Fruit fly (Drosophila melanogaster) whole organism, embryonic: Measurements from ENCODE around the gene Tsp96F.

Experiments used
- Atf-2 ChIP-seq: fragments of 200-800 bp; sonication (Bioruptor generic); optimal IDR thresholded peaks from 2 replicates; lab custom pipeline; 2016; ENCODE audit warnings: missing biosample characterization, missing genetic modification characterization
- Awh ChIP-seq: fragments of 200-800 bp; sonication (Bioruptor generic); IDR thresholded peaks from 2 replicates; pipeline ENCODE4, ENCODE4 v1.3.6; 2022; ENCODE audit warnings: missing biosample characterization, missing genetic modification characterization
- B-H2 ChIP-seq: fragments of 200-800 bp; sonication (Bioruptor generic); optimal IDR thresholded peaks from 2 replicates; lab custom pipeline; 2018; ENCODE audit warnings: missing biosample characterization, mild to moderate bottlenecking, missing genetic modification characterization
- BtbVII ChIP-seq: fragments of 200-800 bp; sonication (Bioruptor generic); optimal IDR thresholded peaks from 3 replicates; lab custom pipeline; 2017; ENCODE audit warnings: missing biosample characterization, mild to moderate bottlenecking, missing genetic modification characterization
- CG11504 ChIP-seq: fragments of 200-800 bp; sonication (Bioruptor generic); optimal IDR thresholded peaks from 3 replicates; lab custom pipeline; 2019; ENCODE audit warnings: missing biosample characterization, mild to moderate bottlenecking, missing genetic modification characterization, moderate library complexity
- CG11695 ChIP-seq: fragments of 200-800 bp; sonication (Bioruptor generic); IDR thresholded peaks from 3 replicates; pipeline ENCODE4 v1.3.6; 2022; ENCODE audit warnings: missing biosample characterization, missing genetic modification characterization
- CG13287 ChIP-seq: fragments of 200-800 bp; sonication (Bioruptor generic); IDR thresholded peaks from 2 replicates; pipeline ENCODE4 v1.3.6; 2022; ENCODE audit warnings: missing biosample characterization, missing genetic modification characterization; ENCODE audit not compliant: partially characterized antibody
- CG15269 ChIP-seq: fragments of 200-800 bp; sonication (Bioruptor generic); optimal IDR thresholded peaks from 2 replicates; lab custom pipeline; 2018; ENCODE audit warnings: missing biosample characterization, mild to moderate bottlenecking, missing genetic modification characterization, moderate library complexity
- CG17361 ChIP-seq: fragments of 200-800 bp; sonication (Bioruptor generic); IDR thresholded peaks from 3 replicates; pipeline ENCODE4 v1.3.6; 2022; ENCODE audit warnings: missing biosample characterization, missing genetic modification characterization
- CG3281 ChIP-seq: fragments of 200-800 bp; sonication (Bioruptor generic); optimal IDR thresholded peaks from 3 replicates; lab custom pipeline; 2017; ENCODE audit warnings: missing biosample characterization, mild to moderate bottlenecking, missing genetic modification characterization
- CG3995 ChIP-seq: fragments of 200-800 bp; sonication (Bioruptor generic); optimal IDR thresholded peaks from 3 replicates; lab custom pipeline; 2016; ENCODE audit warnings: missing biosample characterization, missing genetic modification characterization
- CG6765 ChIP-seq: fragments of 200-800 bp; sonication (Bioruptor generic); optimal IDR thresholded peaks from 3 replicates; lab custom pipeline; 2017; ENCODE audit warnings: missing biosample characterization, mild to moderate bottlenecking, missing genetic modification characterization
- CG6854 ChIP-seq: fragments of 200-800 bp; sonication (Bioruptor generic); optimal IDR thresholded peaks from 3 replicates; lab custom pipeline; 2017; ENCODE audit warnings: missing biosample characterization, mild to moderate bottlenecking, missing genetic modification characterization
- CG7839 ChIP-seq: fragments of 200-800 bp; sonication (Bioruptor generic); optimal IDR thresholded peaks from 3 replicates; lab custom pipeline; 2018; ENCODE audit warnings: missing biosample characterization, mild to moderate bottlenecking, missing genetic modification characterization, moderate library complexity
- CG7928 ChIP-seq: fragments of 200-800 bp; sonication (Bioruptor generic); optimal IDR thresholded peaks from 2 replicates; lab custom pipeline; 2017; ENCODE audit warnings: missing biosample characterization, mild to moderate bottlenecking, missing genetic modification characterization
- CG8089 ChIP-seq: fragments of 200-800 bp; sonication (Bioruptor generic); optimal IDR thresholded peaks from 3 replicates; lab custom pipeline; 2016; ENCODE audit warnings: missing biosample characterization, missing genetic modification characterization
- CG9609 ChIP-seq: fragments of 200-800 bp; sonication (Bioruptor generic); optimal IDR thresholded peaks from 3 replicates; lab custom pipeline; 2016; ENCODE audit warnings: missing biosample characterization, missing genetic modification characterization
- Dip2 ChIP-seq: fragments of 200-800 bp; sonication (Bioruptor generic); IDR thresholded peaks from 2 replicates; pipeline ENCODE4 v1.3.6; 2022; ENCODE audit warnings: missing biosample characterization, missing genetic modification characterization
- Drgx ChIP-seq: fragments of 200-800 bp; sonication (Bioruptor generic); IDR thresholded peaks from 2 replicates; pipeline ENCODE4 v1.3.6; 2022; ENCODE audit warnings: missing biosample characterization, missing genetic modification characterization
- Elba2 ChIP-seq: fragments of 200-800 bp; sonication (Bioruptor generic); optimal IDR thresholded peaks from 3 replicates; lab custom pipeline; 2016; ENCODE audit warnings: missing biosample characterization, missing genetic modification characterization
- GATAe ChIP-seq: fragments of 200-800 bp; sonication (Bioruptor generic); conservative IDR thresholded peaks from 2 replicates; pipeline ENCODE4 v1.3.6; 2022; ENCODE audit warnings: missing biosample characterization, missing genetic modification characterization
- Hmr ChIP-seq: fragments of 200-800 bp; sonication (Bioruptor generic); optimal IDR thresholded peaks from 3 replicates; lab custom pipeline; 2017; ENCODE audit warnings: mild to moderate bottlenecking, missing biosample characterization, missing genetic modification reagents, missing genetic modification characterization
- Oli ChIP-seq: fragments of 200-800 bp; sonication (Bioruptor generic); optimal IDR thresholded peaks from 2 replicates; lab custom pipeline; 2018; ENCODE audit warnings: missing biosample characterization, mild to moderate bottlenecking, missing genetic modification characterization, moderate library complexity
- Poxn ChIP-seq: fragments of 200-800 bp; sonication (Bioruptor generic); IDR thresholded peaks from 2 replicates; pipeline ENCODE4 v1.3.6; 2022; ENCODE audit warnings: missing biosample characterization, missing genetic modification characterization
- Ptx1 ChIP-seq: fragments of 200-800 bp; sonication (Bioruptor generic); IDR thresholded peaks from 2 replicates; pipeline ENCODE4 v1.3.6; 2022; ENCODE audit warnings: missing biosample characterization, missing genetic modification characterization
- Rfx ChIP-seq: fragments of 200-800 bp; sonication (Bioruptor generic); IDR thresholded peaks from 2 replicates; pipeline ENCODE4 v1.3.6; 2022; ENCODE audit warnings: missing biosample characterization, missing genetic modification characterization
- Spps ChIP-seq: fragments of 200-800 bp; sonication (Bioruptor generic); optimal IDR thresholded peaks from 2 replicates; lab custom pipeline; 2018; ENCODE audit warnings: missing biosample characterization, mild to moderate bottlenecking, missing genetic modification characterization
- Sry-β ChIP-seq: fragments of 200-800 bp; sonication (Bioruptor generic); optimal IDR thresholded peaks from 2 replicates; lab custom pipeline; 2018; ENCODE audit warnings: missing biosample characterization, mild to moderate bottlenecking, missing genetic modification characterization, moderate library complexity
- Usf ChIP-seq: fragments of 200-800 bp; sonication (Bioruptor generic); optimal IDR thresholded peaks from 2 replicates; lab custom pipeline; 2017; ENCODE audit warnings: missing genotype, missing biosample characterization, missing genetic modification characterization
- abd-A ChIP-seq: fragments of 200-800 bp; sonication (Bioruptor generic); optimal IDR thresholded peaks from 3 replicates; lab custom pipeline; 2019; ENCODE audit warnings: missing biosample characterization, mild to moderate bottlenecking, missing genetic modification characterization, moderate library complexity
- cas ChIP-seq: fragments of 200-800 bp; sonication (Bioruptor generic); IDR thresholded peaks from 2 replicates; pipeline ENCODE4 v1.3.6; 2022; ENCODE audit warnings: missing biosample characterization, missing genetic modification characterization
- dmrt11E ChIP-seq: fragments of 200-800 bp; sonication (Bioruptor generic); optimal IDR thresholded peaks from 3 replicates; lab custom pipeline; 2018; ENCODE audit warnings: missing biosample characterization, mild to moderate bottlenecking, missing genetic modification characterization, moderate library complexity
- dysf ChIP-seq: fragments of 200-800 bp; sonication (Bioruptor generic); IDR thresholded peaks from 3 replicates; pipeline ENCODE4 v1.3.6; 2022; ENCODE audit warnings: missing biosample characterization, missing genetic modification characterization
- emc ChIP-seq: fragments of 200-800 bp; sonication (Bioruptor generic); optimal IDR thresholded peaks from 2 replicates; lab custom pipeline; 2016; ENCODE audit warnings: missing biosample characterization, missing genetic modification characterization
- esg ChIP-seq: fragments of 200-800 bp; sonication (Bioruptor generic); conservative IDR thresholded peaks from 2 replicates; pipeline ENCODE4 v1.3.6; 2022; ENCODE audit warnings: missing biosample characterization, missing genetic modification characterization
- gce ChIP-seq: fragments of 200-800 bp; sonication (Bioruptor generic); IDR thresholded peaks from 3 replicates; pipeline ENCODE4 v1.3.6; 2022; ENCODE audit warnings: missing biosample characterization, missing genetic modification characterization
- kni ChIP-seq: fragments of 200-800 bp; sonication (Bioruptor generic); optimal IDR thresholded peaks from 3 replicates; lab custom pipeline; 2017; ENCODE audit warnings: mild to moderate bottlenecking, missing biosample characterization, missing genetic modification reagents, missing genetic modification characterization
- lilli ChIP-seq: fragments of 200-800 bp; sonication (Bioruptor generic); optimal IDR thresholded peaks from 3 replicates; lab custom pipeline; 2016; ENCODE audit warnings: missing biosample characterization, missing genetic modification characterization
- lov ChIP-seq, 2 experiments: fragments of 200-800 bp in 1 of 2; fragments of >200 bp in 1 of 2; sonication (Bioruptor generic) in 1 of 2; IDR thresholded peaks in 1 of 2; optimal IDR thresholded peaks in 1 of 2; 2 replicates in 1 of 2; 3 replicates in 1 of 2; pipeline versions ENCODE4 v1.3.6 to Lab custom; 2017 to 2022; ENCODE audit warnings: missing biosample characterization in 1 of 2, missing genetic modification characterization in 1 of 2
- onecut ChIP-seq: fragments of 200-800 bp; sonication (Bioruptor generic); IDR thresholded peaks from 2 replicates; pipeline ENCODE4 v1.3.6; 2022; ENCODE audit warnings: missing biosample characterization, missing genetic modification characterization
- pan ChIP-seq, 4 experiments: fragments of >200 bp in 3 of 4; fragments of 200-800 bp in 1 of 4; sonication (Bioruptor generic) in 1 of 4; optimal IDR thresholded peaks in 3 of 4; IDR thresholded peaks in 1 of 4; 2 replicates each; pipeline versions ENCODE4 v1.3.6 to Lab custom; 2017 to 2022; ENCODE audit warnings: missing biosample characterization in 2 of 4, missing genetic modification characterization in 2 of 4, mixed read lengths in 1 of 4
- peb ChIP-seq: fragments of 200-800 bp; sonication (Bioruptor generic); IDR thresholded peaks from 2 replicates; pipeline ENCODE4 v1.3.6; 2022; ENCODE audit warnings: missing biosample characterization, missing genetic modification characterization
- pnt ChIP-seq: fragments of 200-800 bp; sonication (Bioruptor generic); optimal IDR thresholded peaks from 3 replicates; lab custom pipeline; 2016; ENCODE audit warnings: missing biosample characterization, missing genetic modification characterization
- ranshi ChIP-seq: fragments of 200-800 bp; sonication (Bioruptor generic); IDR thresholded peaks from 2 replicates; pipeline ENCODE4 v1.3.6; 2022; ENCODE audit warnings: missing biosample characterization, missing genetic modification characterization
- scrt ChIP-seq: fragments of 200-800 bp; sonication (Bioruptor generic); optimal IDR thresholded peaks from 2 replicates; lab custom pipeline; 2018; ENCODE audit warnings: missing biosample characterization, mild to moderate bottlenecking, missing genetic modification characterization, moderate library complexity
- sob ChIP-seq: fragments of 200-800 bp; sonication (Bioruptor generic); IDR thresholded peaks from 2 replicates; pipeline ENCODE4 v1.3.6; 2022; ENCODE audit warnings: missing biosample characterization, missing genetic modification characterization
- tna ChIP-seq: fragments of 200-800 bp; sonication (Bioruptor generic); IDR thresholded peaks from 2 replicates; pipeline ENCODE4 v1.3.6; 2022; ENCODE audit warnings: missing biosample characterization, missing genetic modification characterization; ENCODE audit not compliant: partially characterized antibody
- ttk ChIP-seq: fragments of 200-800 bp; sonication (Bioruptor generic); IDR thresholded peaks from 2 replicates; pipeline ENCODE4 v2.1.2; 2022; ENCODE audit warnings: missing biosample characterization, missing genetic modification characterization
- tx ChIP-seq: fragments of 200-800 bp; sonication (Bioruptor generic); optimal IDR thresholded peaks from 2 replicates; lab custom pipeline; 2016; ENCODE audit warnings: missing biosample characterization, missing genetic modification characterization
- unc-4 ChIP-seq: fragments of 200-800 bp; sonication (Bioruptor generic); IDR thresholded peaks from 2 replicates; pipeline ENCODE4 v1.3.6; 2022; ENCODE audit warnings: missing biosample characterization, missing genetic modification characterization; ENCODE audit not compliant: partially characterized antibody

The Tsp96F gene

DNA sequence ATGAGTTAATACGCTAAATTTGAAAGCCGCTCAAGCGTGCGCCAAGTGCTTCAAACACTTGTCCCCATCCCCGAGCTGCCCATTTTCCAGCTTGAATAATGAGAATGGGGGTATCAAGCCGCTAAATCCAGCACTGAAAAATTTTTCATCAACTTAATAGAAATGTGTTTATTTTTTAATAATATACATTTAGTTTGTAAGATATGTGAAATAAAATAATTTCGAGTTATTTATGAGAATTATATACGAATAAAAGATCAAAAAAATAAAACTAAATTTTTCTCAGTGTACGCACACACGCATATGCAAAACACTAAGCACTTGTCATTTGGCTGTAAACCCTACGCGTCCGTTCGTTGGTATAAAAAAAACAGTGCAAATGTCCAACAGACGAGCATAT is 26.4 kb downstream of the Tsp96F start (continued):
- TF ChIP-seq CG3995 (GFP tag; lab: Kevin White, UChicago) = no peak
- TF ChIP-seq kni (GFP tag; lab: Kevin White, UChicago) = no peak
- peak; percentile 48; the same call in 1 of the 2 replicates for TF ChIP-seq Rfx (GFP tag; lab: Robert Waterston, UW)
- TF ChIP-seq lilli (GFP tag; lab: Kevin White, UChicago) = no peak
- no peak for TF ChIP-seq unc-4 (GFP tag; lab: Robert Waterston, UW)
- TF ChIP-seq onecut (GFP tag; lab: Robert Waterston, UW) = no peak
- no peak for TF ChIP-seq Dip2
- no peak for TF ChIP-seq peb (GFP tag; lab: Robert Waterston, UW)
- TF ChIP-seq CG9609 = no peak
- TF ChIP-seq Spps (tag; lab: Kevin White, UChicago) = no peak
- TF ChIP-seq CG7839 (tag; lab: Kevin White, UChicago) = peak; percentile 33
- TF ChIP-seq CG13287 (GFP tag; lab: Robert Waterston, UW) = no peak
- no peak for TF ChIP-seq emc (GFP tag; lab: Kevin White, UChicago)
- no peak for TF ChIP-seq Elba2 (GFP tag; lab: Kevin White, UChicago)
- TF ChIP-seq CG7928 (GFP tag; lab: Kevin White, UChicago) = no peak
- TF ChIP-seq CG11695 (GFP tag; lab: Robert Waterston, UW) = 0 out of 3 replicates have a peak, but pooled peaks have one; percentile 45
- TF ChIP-seq tna (GFP tag; lab: Robert Waterston, UW) = no peak
- peak; percentile 16; the same call in 1 of the 2 replicates for TF ChIP-seq Ptx1 (GFP tag; lab: Robert Waterston, UW)
- TF ChIP-seq cas (GFP tag; lab: Robert Waterston, UW) = no peak
- peak; percentile 23 for TF ChIP-seq CG6854
- TF ChIP-seq Usf (GFP tag; lab: Kevin White, UChicago) = no peak
- no peak for TF ChIP-seq pan (optimal IDR thresholded peaks at IDR 0.05; lab: Kevin White, UChicago)
- TF ChIP-seq pan (GFP tag; optimal IDR thresholded peaks at IDR 0.05 in 1 of 2, IDR thresholded peaks at IDR 0.05 in 1 of 2) = peak in 1 of 2 experiments; percentile 40
- TF ChIP-seq Awh (GFP tag; lab: Robert Waterston, UW) = no peak
- TF ChIP-seq CG6765 (GFP tag; lab: Kevin White, UChicago) = no peak
- no peak for TF ChIP-seq pnt (GFP tag; lab: Kevin White, UChicago)
- TF ChIP-seq CG17361 (GFP tag; lab: Robert Waterston, UW) = no peak
- TF ChIP-seq abd-A (tag; lab: Kevin White, UChicago) = peak; percentile 55
- TF ChIP-seq lov (optimal IDR thresholded peaks at IDR 0.05; lab: Kevin White, UChicago) = no peak
- no peak for TF ChIP-seq lov (GFP tag; IDR thresholded peaks at IDR 0.05; lab: Robert Waterston, UW)
- no peak for TF ChIP-seq Atf-2 (GFP tag; lab: Kevin White, UChicago)
- peak; percentile 48; the same call in 1 of the 2 replicates for TF ChIP-seq Drgx (GFP tag; lab: Robert Waterston, UW)
- TF ChIP-seq CG3281 (GFP tag; lab: Kevin White, UChicago) = peak; percentile 53
- TF ChIP-seq gce (GFP tag; lab: Robert Waterston, UW) = no peak
- no peak for TF ChIP-seq tx (GFP tag; lab: Kevin White, UChicago)
- TF ChIP-seq Sry-β (GFP tag; lab: Kevin White, UChicago) = no peak
- no peak for TF ChIP-seq B-H2 (GFP tag; lab: Kevin White, UChicago)
- TF ChIP-seq BtbVII (GFP tag; lab: Kevin White, UChicago) = peak; percentile 20
- no peak for TF ChIP-seq GATAe
- TF ChIP-seq esg = no peak
- TF ChIP-seq CG11504 (tag; lab: Kevin White, UChicago) = peak; percentile 53
- TF ChIP-seq Poxn (GFP tag; lab: Robert Waterston, UW) = no peak
- no peak for TF ChIP-seq dmrt11E (tag; lab: Kevin White, UChicago)
- TF ChIP-seq dysf = peak; percentile 54; the same call in 1 of the 3 replicates
- TF ChIP-seq Hmr = peak; percentile 51
- TF ChIP-seq ttk = no peak
- peak; percentile 28 for TF ChIP-seq CG15269
- peak; percentile 14 for TF ChIP-seq scrt (GFP tag; lab: Kevin White, UChicago)
- TF ChIP-seq CG8089 (GFP tag; lab: Kevin White, UChicago) = no peak
- TF ChIP-seq sob (GFP tag; lab: Robert Waterston, UW) = no peak
- peak; percentile 16; the same call in 1 of the 2 replicates for TF ChIP-seq ranshi (GFP tag; lab: Robert Waterston, UW)
- no peak for TF ChIP-seq Oli (tag; lab: Kevin White, UChicago)
